Fruit fly (Drosophila melanogaster) whole organism, embryonic: ENCODE results near the gene cort.

Source experiments
- Adf1 ChIP-seq: fragments of 200-800 bp; sonication (Bioruptor generic); IDR thresholded peaks from 2 replicates; pipeline ENCODE4 v1.3.6; 2022; ENCODE audit warnings: missing biosample characterization, missing genetic modification characterization
- CG10543 ChIP-seq: fragments of 200-800 bp; sonication (Bioruptor generic); optimal IDR thresholded peaks from 3 replicates; lab custom pipeline; 2017; ENCODE audit warnings: missing biosample characterization, mild to moderate bottlenecking, missing genetic modification characterization, moderate library complexity
- CG12769 ChIP-seq: fragments of 200-800 bp; sonication (Bioruptor generic); optimal IDR thresholded peaks from 2 replicates; lab custom pipeline; 2019; ENCODE audit warnings: missing biosample characterization, mild to moderate bottlenecking, missing genetic modification characterization, moderate library complexity
- CG14014 ChIP-seq: fragments of 200-800 bp; sonication (Bioruptor generic); IDR thresholded peaks from 2 replicates; pipeline ENCODE4 v1.3.6; 2022; ENCODE audit warnings: missing biosample characterization, missing genetic modification characterization
- CG16813 ChIP-seq: fragments of 200-800 bp; sonication (Bioruptor generic); IDR thresholded peaks from 3 replicates; pipeline ENCODE4 v1.3.6; 2022; ENCODE audit warnings: missing biosample characterization, missing genetic modification characterization; ENCODE audit not compliant: partially characterized antibody
- CG17359 ChIP-seq: fragments of 200-800 bp; sonication (Bioruptor generic); optimal IDR thresholded peaks from 3 replicates; lab custom pipeline; 2018; ENCODE audit warnings: missing biosample characterization, mild to moderate bottlenecking, missing genetic modification characterization, moderate library complexity
- CG30403 ChIP-seq: fragments of 200-800 bp; sonication (Bioruptor generic); optimal IDR thresholded peaks from 3 replicates; lab custom pipeline; 2016; ENCODE audit warnings: missing biosample characterization, missing genetic modification characterization
- CG31441 ChIP-seq: fragments of 200-800 bp; sonication (Bioruptor generic); IDR thresholded peaks from 2 replicates; pipeline ENCODE4 v1.3.6; 2022; ENCODE audit warnings: missing biosample characterization, missing genetic modification characterization
- CG4282 ChIP-seq: fragments of 200-800 bp; sonication (Bioruptor generic); optimal IDR thresholded peaks from 2 replicates; lab custom pipeline; 2016; ENCODE audit warnings: missing biosample characterization, missing genetic modification characterization
- CG5180 ChIP-seq: fragments of 200-800 bp; sonication (Bioruptor generic); optimal IDR thresholded peaks from 3 replicates; lab custom pipeline; 2017; ENCODE audit warnings: missing biosample characterization, missing genetic modification characterization, mild to moderate bottlenecking, moderate library complexity, missing genetic modification reagents
- CG6175 ChIP-seq: fragments of 200-800 bp; sonication (Bioruptor generic); IDR thresholded peaks from 3 replicates; pipeline ENCODE4 v1.3.6; 2022; ENCODE audit warnings: missing biosample characterization, missing genetic modification characterization
- CG6689 ChIP-seq: fragments of 200-800 bp; sonication (Bioruptor generic); IDR thresholded peaks from 2 replicates; pipeline ENCODE4 v1.3.6; 2022; ENCODE audit warnings: missing biosample characterization, missing genetic modification characterization
- CG7271 ChIP-seq: fragments of 200-800 bp; sonication (Bioruptor generic); optimal IDR thresholded peaks from 2 replicates; lab custom pipeline; 2018; ENCODE audit warnings: missing biosample characterization, mild to moderate bottlenecking, missing genetic modification characterization, moderate library complexity
- CG7372 ChIP-seq: fragments of 200-800 bp; sonication (Bioruptor generic); IDR thresholded peaks from 2 replicates; pipeline ENCODE4 v1.3.6; 2022; ENCODE audit warnings: missing biosample characterization, missing genetic modification characterization
- CG8359 ChIP-seq: fragments of 200-800 bp; sonication (Bioruptor generic); optimal IDR thresholded peaks from 2 replicates; lab custom pipeline; 2017; ENCODE audit warnings: missing biosample characterization, mild to moderate bottlenecking, missing genetic modification characterization, borderline replicate concordance
- CG9876 ChIP-seq: fragments of 200-800 bp; sonication (Bioruptor generic); optimal IDR thresholded peaks from 2 replicates; lab custom pipeline; 2016; ENCODE audit warnings: missing biosample characterization, missing genetic modification characterization
- CG9932 ChIP-seq: fragments of 200-800 bp; sonication (Bioruptor generic); IDR thresholded peaks from 2 replicates; pipeline ENCODE4 v1.3.6; 2022; ENCODE audit warnings: missing biosample characterization, missing genetic modification characterization
- E2f2 ChIP-seq: fragments of 200-800 bp; sonication (Bioruptor generic); IDR thresholded peaks from 2 replicates; pipeline ENCODE4 v1.3.6; 2022; ENCODE audit warnings: missing biosample characterization, missing genetic modification characterization
- ERR ChIP-seq: fragments of 200-800 bp; sonication (Bioruptor generic); optimal IDR thresholded peaks from 2 replicates; lab custom pipeline; 2016; ENCODE audit warnings: missing biosample characterization, missing genetic modification characterization
- Gsc ChIP-seq: fragments of 200-800 bp; sonication (Bioruptor generic); IDR thresholded peaks from 2 replicates; pipeline ENCODE4 v1.3.6; 2022; ENCODE audit warnings: missing biosample characterization, missing genetic modification characterization
- H2.0 ChIP-seq: fragments of 200-800 bp; sonication (Bioruptor generic); IDR thresholded peaks from 2 replicates; pipeline ENCODE4 v1.3.6; 2022; ENCODE audit warnings: missing biosample characterization, missing genetic modification characterization
- HHEX ChIP-seq: fragments of 200-800 bp; sonication (Bioruptor generic); optimal IDR thresholded peaks from 3 replicates; lab custom pipeline; 2017; ENCODE audit warnings: missing biosample characterization, mild to moderate bottlenecking, missing genetic modification characterization, missing genetic modification reagents
- MTF-1 ChIP-seq: fragments of 200-800 bp; sonication (Bioruptor generic); optimal IDR thresholded peaks from 2 replicates; lab custom pipeline; 2018; ENCODE audit warnings: missing biosample characterization, mild to moderate bottlenecking, missing genetic modification characterization, borderline replicate concordance
- Nf-YC ChIP-seq: fragments of 200-800 bp; optimal IDR thresholded peaks from 3 replicates; lab custom pipeline; 2019; ENCODE audit warnings: missing biosample characterization, mild to moderate bottlenecking, missing genetic modification characterization, moderate library complexity
- PHDP ChIP-seq: fragments of 200-800 bp; sonication (Bioruptor generic); optimal IDR thresholded peaks from 3 replicates; lab custom pipeline; 2018; ENCODE audit warnings: missing biosample characterization, mild to moderate bottlenecking, missing genetic modification characterization, moderate library complexity
- Six4 ChIP-seq: fragments of 200-800 bp; sonication (Bioruptor generic); optimal IDR thresholded peaks from 2 replicates; lab custom pipeline; 2016; ENCODE audit warnings: missing biosample characterization, missing genetic modification characterization
- bab2 ChIP-seq: fragments of 200-800 bp; sonication (Bioruptor generic); optimal IDR thresholded peaks from 2 replicates; lab custom pipeline; 2016; ENCODE audit warnings: missing biosample characterization, missing genetic modification characterization
- chinmo ChIP-seq: fragments of 200-800 bp; sonication (Bioruptor generic); IDR thresholded peaks from 4 replicates; pipeline ENCODE4 v1.3.6; 2022; ENCODE audit warnings: missing biosample characterization, missing genetic modification characterization; ENCODE audit not compliant: partially characterized antibody
- dmrt99B ChIP-seq: fragments of 200-800 bp; sonication (Bioruptor generic); optimal IDR thresholded peaks from 2 replicates; lab custom pipeline; 2018; ENCODE audit warnings: missing biosample characterization, mild to moderate bottlenecking, missing genetic modification characterization, moderate library complexity
- ewg ChIP-seq: fragments of 200-800 bp; sonication (Bioruptor generic); optimal IDR thresholded peaks from 3 replicates; lab custom pipeline; 2017; ENCODE audit warnings: mild to moderate bottlenecking, missing biosample characterization, missing genetic modification reagents, missing genetic modification characterization
- fru ChIP-seq: fragments of >200 bp; optimal IDR thresholded peaks from 2 replicates; lab custom pipeline; 2017
- gem ChIP-seq: fragments of 200-800 bp; sonication (Bioruptor generic); optimal IDR thresholded peaks from 2 replicates; lab custom pipeline; 2019; ENCODE audit warnings: missing biosample characterization, mild to moderate bottlenecking, missing genetic modification characterization, moderate library complexity
- gro ChIP-seq: fragments of 200-800 bp; sonication (Bioruptor generic); optimal IDR thresholded peaks from 2 replicates; lab custom pipeline; 2016; ENCODE audit warnings: missing biosample characterization, missing genetic modification characterization
- gsb ChIP-seq: fragments of 200-800 bp; sonication (Bioruptor generic); IDR thresholded peaks from 2 replicates; pipeline ENCODE4 v1.3.6; 2022; ENCODE audit warnings: missing biosample characterization, missing genetic modification characterization
- knrl ChIP-seq: fragments of 200-800 bp; sonication (Bioruptor generic); IDR thresholded peaks from 3 replicates; pipeline ENCODE4 v1.3.6; 2022; ENCODE audit warnings: missing biosample characterization, missing genetic modification characterization; ENCODE audit not compliant: partially characterized antibody
- lbe ChIP-seq: fragments of 200-800 bp; sonication (Bioruptor generic); optimal IDR thresholded peaks from 2 replicates; lab custom pipeline; 2016; ENCODE audit warnings: missing biosample characterization, mild to moderate bottlenecking, missing genetic modification characterization
- lmd ChIP-seq: fragments of 200-800 bp; sonication (Bioruptor generic); IDR thresholded peaks from 2 replicates; pipeline ENCODE4 v1.3.6; 2022; ENCODE audit warnings: missing biosample characterization, missing genetic modification characterization
- lola ChIP-seq, 3 experiments: fragments of >200 bp in 2 of 3; fragments of 200-800 bp in 1 of 3; sonication (Bioruptor generic) in 1 of 3; optimal IDR thresholded peaks; 2 replicates each; lab custom pipeline; 2017 to 2019; ENCODE audit warnings: missing biosample characterization in 3 of 3, missing genetic modification characterization in 3 of 3, mild to moderate bottlenecking in 1 of 3, moderate library complexity in 1 of 3
- otp ChIP-seq: fragments of 200-800 bp; sonication (Bioruptor generic); IDR thresholded peaks from 3 replicates; pipeline ENCODE4, ENCODE4 v1.3.6; 2022; ENCODE audit warnings: missing biosample characterization, missing genetic modification characterization
- peb ChIP-seq: fragments of 200-800 bp; sonication (Bioruptor generic); IDR thresholded peaks from 2 replicates; pipeline ENCODE4 v1.3.6; 2022; ENCODE audit warnings: missing biosample characterization, missing genetic modification characterization
- pho ChIP-seq: fragments of 200-800 bp; sonication (Bioruptor generic); optimal IDR thresholded peaks from 2 replicates; lab custom pipeline; 2016; ENCODE audit warnings: missing biosample characterization, missing genetic modification characterization
- psq ChIP-seq: fragments of 200-800 bp; sonication (Bioruptor generic); optimal IDR thresholded peaks from 2 replicates; lab custom pipeline; 2017; ENCODE audit warnings: missing biosample characterization, missing genetic modification characterization
- row ChIP-seq: fragments of 200-800 bp; sonication (Bioruptor generic); IDR thresholded peaks from 3 replicates; pipeline ENCODE4 v1.3.6; 2022; ENCODE audit warnings: missing biosample characterization, missing genetic modification characterization
- sna ChIP-seq: fragments of 200-800 bp; sonication (Bioruptor generic); IDR thresholded peaks from 2 replicates; pipeline ENCODE4 v1.3.6; 2022; ENCODE audit warnings: missing biosample characterization, missing genetic modification characterization; ENCODE audit not compliant: partially characterized antibody
- sr ChIP-seq: fragments of 200-800 bp; sonication (Bioruptor generic); IDR thresholded peaks from 3 replicates; pipeline ENCODE4 v1.3.6; 2022; ENCODE audit warnings: missing biosample characterization, missing genetic modification characterization
- unc-4 ChIP-seq: fragments of 200-800 bp; sonication (Bioruptor generic); IDR thresholded peaks from 2 replicates; pipeline ENCODE4 v1.3.6; 2022; ENCODE audit warnings: missing biosample characterization, missing genetic modification characterization; ENCODE audit not compliant: partially characterized antibody
- unpg ChIP-seq: fragments of 200-800 bp; sonication (Bioruptor generic); optimal IDR thresholded peaks from 3 replicates; lab custom pipeline; 2018; ENCODE audit warnings: missing biosample characterization, mild to moderate bottlenecking, missing genetic modification characterization, moderate library complexity
- usp ChIP-seq: fragments of >200 bp; optimal IDR thresholded peaks from 2 replicates; lab custom pipeline; 2017; ENCODE audit warnings: missing biosample characterization, missing genetic modification characterization
- vvl ChIP-seq: fragments of 200-800 bp; sonication (Bioruptor generic); IDR thresholded peaks from 2 replicates; pipeline ENCODE4 v1.3.6; 2022; ENCODE audit warnings: missing biosample characterization, missing genetic modification characterization

cort gene

DNA sequence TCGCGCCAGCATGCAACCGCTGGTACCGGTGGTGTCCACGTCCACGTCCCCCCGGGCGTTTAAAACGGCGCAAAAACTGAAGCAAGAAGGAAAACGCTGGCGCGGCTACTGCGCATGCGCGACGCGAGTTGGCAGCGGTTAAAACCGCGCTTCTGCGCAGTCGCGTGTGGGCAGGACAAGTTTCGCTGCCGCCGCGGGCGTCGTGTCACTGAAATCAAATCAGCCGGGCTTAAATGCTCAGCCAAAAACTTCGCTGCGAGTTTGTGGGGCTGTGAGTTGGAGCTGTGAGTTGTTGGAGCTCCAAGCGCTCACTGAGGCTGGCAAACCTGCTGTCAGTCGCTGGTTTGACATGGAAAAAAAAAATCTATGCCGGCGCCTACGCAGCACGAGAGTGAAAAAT, 28.6 kb upstream of the cort start:
- TF ChIP-seq CG16813 (no peak), CG12769 (tag; lab: Kevin White, UChicago) (peak; percentile 16), CG5180 (GFP tag; lab: Kevin White, UChicago) (peak; percentile 79), HHEX (GFP tag; lab: Kevin White, UChicago) (no peak), otp (GFP tag; lab: Robert Waterston, UW) (0 out of 3 replicates have a peak, but pooled peaks have one; percentile 6), H2.0 (peak; percentile 28; the same call in 1 of the 2 replicates), CG9876 (GFP tag; lab: Kevin White, UChicago) (no peak), bab2 (GFP tag; lab: Kevin White, UChicago) (no peak), CG14014 (peak; percentile 5; the same call in 1 of the 2 replicates), lmd (GFP tag; lab: Robert Waterston, UW) (no peak), CG30403 (GFP tag; lab: Kevin White, UChicago) (no peak), MTF-1 (GFP tag; lab: Kevin White, UChicago) (no peak), CG6175 (GFP tag; lab: Robert Waterston, UW) (0 out of 3 replicates have a peak, but pooled peaks have one; percentile 26), Nf-YC (tag; lab: Kevin White, UChicago) (no peak), sr (GFP tag; lab: Robert Waterston, UW) (peak; percentile 37; the same call in 1 of the 3 replicates), Gsc (GFP tag; lab: Robert Waterston, UW) (no peak), CG9932 (GFP tag; lab: Robert Waterston, UW) (0 out of 2 replicates have a peak, but pooled peaks have one; percentile 13), chinmo (GFP tag; lab: Robert Waterston, UW) (0 out of 4 replicates have a peak, but pooled peaks have one; percentile 48), CG8359 (GFP tag; lab: Kevin White, UChicago) (peak; percentile 99), fru (lab: Kevin White, UChicago) (no peak), Adf1 (GFP tag; lab: Robert Waterston, UW) (peak; percentile 67; the same call in 1 of the 2 replicates), CG4282 (GFP tag; lab: Kevin White, UChicago) (no peak), sna (0 out of 2 replicates have a peak, but pooled peaks have one; percentile 15), ewg (GFP tag; lab: Kevin White, UChicago) (peak; percentile 22), knrl (0 out of 3 replicates have a peak, but pooled peaks have one; percentile 15), CG7271 (tag; lab: Kevin White, UChicago) (no peak), psq (GFP tag; lab: Kevin White, UChicago) (no peak)

DNA sequence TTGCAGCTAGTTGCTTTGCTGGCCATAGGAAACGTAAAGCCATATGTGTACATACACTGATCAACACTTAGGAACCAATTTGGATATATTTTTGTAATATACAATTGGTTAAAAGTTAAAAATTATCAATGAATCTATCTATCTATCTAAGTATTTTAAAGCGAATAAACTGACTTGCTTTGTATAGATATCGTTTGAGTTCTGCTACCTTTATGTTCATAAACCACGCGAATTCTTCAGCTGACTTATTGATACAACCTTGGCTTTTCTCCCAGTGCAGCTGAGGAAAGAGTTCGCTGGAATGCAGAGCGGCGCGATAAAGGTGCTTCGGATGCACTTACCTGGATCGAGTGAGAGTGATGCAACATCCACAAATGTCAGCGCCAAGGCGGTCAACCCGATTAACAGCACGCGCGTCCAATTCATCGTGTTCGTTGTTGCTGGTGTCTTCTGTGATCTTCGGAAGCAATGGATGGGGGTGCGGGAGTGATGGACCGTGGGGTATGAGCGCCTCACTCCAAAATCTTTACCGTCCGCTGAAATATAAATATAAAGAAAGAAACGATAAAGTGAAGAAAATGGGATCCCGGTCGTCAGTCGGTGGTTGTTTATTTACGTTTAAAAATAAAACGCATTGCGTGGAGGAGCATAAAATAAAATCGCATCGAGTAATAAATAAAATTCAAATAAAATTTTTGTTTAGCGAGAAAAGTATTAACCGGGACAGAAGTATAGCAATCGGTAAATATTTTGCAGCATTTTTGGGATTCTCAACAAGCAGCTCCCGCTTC, 25.2 kb upstream of the cort start:
- TF ChIP-seq pho (GFP tag; lab: Kevin White, UChicago) (no peak), PHDP (tag; lab: Kevin White, UChicago) (no peak), gsb (no peak), unpg (GFP tag; lab: Kevin White, UChicago) (no peak), lbe (GFP tag; lab: Kevin White, UChicago) (no peak), gro (GFP tag; lab: Kevin White, UChicago) (no peak), gem (peak; percentile 37), dmrt99B (tag; lab: Kevin White, UChicago) (peak; percentile 42), peb (no peak), unc-4 (GFP tag; lab: Robert Waterston, UW) (no peak), CG10543 (GFP tag; lab: Kevin White, UChicago) (no peak), CG31441 (GFP tag; lab: Robert Waterston, UW) (0 out of 2 replicates have a peak, but pooled peaks have one; percentile 14), ERR (no peak), lola (GFP tag; optimal IDR thresholded peaks at IDR 0.05; lab: Kevin White, UChicago) (no peak), CG7372 (no peak), CG6689 (no peak), row (0 out of 3 replicates have a peak, but pooled peaks have one; percentile 28), E2f2 (GFP tag; lab: Robert Waterston, UW) (no peak), vvl (GFP tag; lab: Robert Waterston, UW) (no peak), usp (no peak), CG17359 (tag; lab: Kevin White, UChicago) (peak; percentile 31), Six4 (GFP tag; lab: Kevin White, UChicago) (no peak), CG30403 (GFP tag; lab: Kevin White, UChicago) (no peak)
